Worm (Caenorhabditis elegans) whole organism, L1 larva: ENCODE results near the gene C45G9.9.
A peak's percentile ranks its signal among the peaks of the same experiment; 100 is the strongest.

Source experiments
- ceh-90 ChIP-seq: sonication (generic microtip); optimal IDR thresholded peaks from 2 replicates; lab custom pipeline; 2016; ENCODE audit warnings: missing genetic modification characterization, missing compliant biosample characterization
- efl-1 ChIP-seq, 4 experiments: fragments of 150-350 bp; optimal IDR thresholded peaks in 3 of 4; peaks in 1 of 4; 1 replicate in 1 of 4; 2 replicates in 3 of 4; lab custom pipeline; 2014; ENCODE audit warnings: missing biosample characterization in 2 of 4, missing genetic modification characterization in 2 of 4, missing genetic modification reagents in 2 of 4

Gene C45G9.9

ce11 chrIII:5004621-5005020, 51.0 kb downstream of the C45G9.9 start, which contains the start of gene R144.6:
TSS of gene R144.6 (minus strand) at chrIII:5004721.
- no peak for TF ChIP-seq ceh-90 (tag; lab: Kevin White, UChicago)
- no peak for TF ChIP-seq efl-1 (optimal IDR thresholded peaks at IDR 0.05; lab: Kevin White, UChicago)
- peak in 1 of 2 experiments; percentile 9 for TF ChIP-seq efl-1 (GFP tag; optimal IDR thresholded peaks at IDR 0.05 in 1 of 2; lab: Kevin White, UChicago)
